Fruit fly (Drosophila melanogaster) whole organism, prepupa: ENCODE measurements around the gene CG5853.
A peak's percentile ranks its signal among the peaks of the same experiment; 100 is the strongest.

Source experiments
- Blimp-1 ChIP-seq: fragments of 200-800 bp; sonication (Bioruptor generic); optimal IDR thresholded peaks from 3 replicates; lab custom pipeline; 2017; ENCODE audit warnings: missing biosample characterization, missing genetic modification characterization, mild to moderate bottlenecking, moderate library complexity, missing genetic modification reagents
- CG10631 ChIP-seq: fragments of 200-800 bp; sonication (Bioruptor generic); optimal IDR thresholded peaks from 2 replicates; lab custom pipeline; 2016; ENCODE audit warnings: missing biosample characterization, missing genetic modification characterization
- CG10669 ChIP-seq: fragments of 200-800 bp; sonication (Bioruptor generic); optimal IDR thresholded peaks from 3 replicates; lab custom pipeline; 2018; ENCODE audit warnings: missing biosample characterization, mild to moderate bottlenecking, missing genetic modification characterization, moderate library complexity
- CG11762 ChIP-seq: fragments of 200-800 bp; sonication (Bioruptor generic); optimal IDR thresholded peaks from 3 replicates; lab custom pipeline; 2016; ENCODE audit warnings: missing biosample characterization, missing genetic modification characterization; ENCODE audit not compliant: insufficient read depth
- CG15336 ChIP-seq: fragments of 200-800 bp; sonication (Bioruptor generic); IDR thresholded peaks from 2 replicates; pipeline ENCODE4 v1.3.6; 2022; ENCODE audit warnings: missing biosample characterization, missing genetic modification characterization
- CG16779 ChIP-seq: fragments of 200-800 bp; sonication (Bioruptor generic); optimal IDR thresholded peaks from 3 replicates; lab custom pipeline; 2017; ENCODE audit warnings: missing biosample characterization, mild to moderate bottlenecking, missing genetic modification characterization
- CG3032 ChIP-seq: fragments of 200-800 bp; optimal IDR thresholded peaks from 2 replicates; lab custom pipeline; 2019; ENCODE audit warnings: missing biosample characterization, mild to moderate bottlenecking, missing genetic modification characterization, moderate library complexity
- CG31627 ChIP-seq: fragments of 200-800 bp; sonication (Bioruptor generic); optimal IDR thresholded peaks from 3 replicates; lab custom pipeline; 2016; ENCODE audit warnings: missing biosample characterization, missing genetic modification characterization
- CG34406 ChIP-seq: fragments of 200-800 bp; sonication (Bioruptor generic); optimal IDR thresholded peaks from 3 replicates; lab custom pipeline; 2016; ENCODE audit warnings: missing biosample characterization, missing genetic modification characterization
- CG3919 ChIP-seq: fragments of 200-800 bp; sonication (Bioruptor generic); optimal IDR thresholded peaks from 3 replicates; lab custom pipeline; 2016; ENCODE audit warnings: missing biosample characterization, missing genetic modification characterization
- CG6163 ChIP-seq: fragments of 200-800 bp; sonication (Bioruptor generic); IDR thresholded peaks from 3 replicates; pipeline ENCODE4 v1.3.6; 2022; ENCODE audit warnings: missing biosample characterization, missing genetic modification characterization
- CG6276 ChIP-seq: fragments of 200-800 bp; sonication (Bioruptor generic); optimal IDR thresholded peaks from 2 replicates; lab custom pipeline; 2017; ENCODE audit warnings: missing biosample characterization, mild to moderate bottlenecking, missing genetic modification characterization
- CG6808 ChIP-seq: fragments of 200-800 bp; sonication (Bioruptor generic); optimal IDR thresholded peaks from 3 replicates; lab custom pipeline; 2017; ENCODE audit warnings: missing biosample characterization, missing genetic modification characterization, mild to moderate bottlenecking, moderate library complexity, missing genetic modification reagents
- CG6854 ChIP-seq: fragments of 200-800 bp; sonication (Bioruptor generic); optimal IDR thresholded peaks from 2 replicates; lab custom pipeline; 2017; ENCODE audit warnings: missing biosample characterization, mild to moderate bottlenecking, missing genetic modification characterization
- CG8119 ChIP-seq: fragments of 200-800 bp; sonication (Bioruptor generic); IDR thresholded peaks from 3 replicates; pipeline ENCODE4 v1.3.6; 2022; ENCODE audit warnings: missing biosample characterization, missing genetic modification characterization
- CG8319 ChIP-seq: fragments of 200-800 bp; sonication (Bioruptor generic); optimal IDR thresholded peaks from 3 replicates; lab custom pipeline; 2016; ENCODE audit warnings: missing biosample characterization, missing genetic modification characterization
- CG9139 ChIP-seq: fragments of 200-800 bp; sonication (Bioruptor generic); optimal IDR thresholded peaks from 3 replicates; lab custom pipeline; 2017; ENCODE audit warnings: missing biosample characterization, mild to moderate bottlenecking, missing genetic modification characterization
- Eip75B ChIP-seq: fragments of 200-800 bp; sonication (Bioruptor generic); optimal IDR thresholded peaks from 3 replicates; lab custom pipeline; 2016; ENCODE audit warnings: missing biosample characterization, missing genetic modification characterization
- Eip78C ChIP-seq: fragments of 200-800 bp; sonication (Bioruptor generic); peaks from one replicate; lab custom pipeline; 2016; ENCODE audit warnings: missing biosample characterization, missing genetic modification characterization
- Eip93F ChIP-seq: fragments of 200-800 bp; sonication (Bioruptor generic); optimal IDR thresholded peaks from 2 replicates; lab custom pipeline; 2016; ENCODE audit warnings: missing biosample characterization, mild to moderate bottlenecking, missing genetic modification characterization
- Gug ChIP-seq: fragments of 200-800 bp; sonication (Bioruptor generic); IDR thresholded peaks from 2 replicates; pipeline ENCODE4 v1.3.6; 2022; ENCODE audit warnings: missing biosample characterization, missing genetic modification characterization
- Hr39 ChIP-seq: fragments of 200-800 bp; sonication (Bioruptor generic); optimal IDR thresholded peaks from 2 replicates; lab custom pipeline; 2016; ENCODE audit warnings: missing biosample characterization, missing genetic modification characterization
- Hr4 ChIP-seq: fragments of 200-800 bp; sonication (Bioruptor generic); optimal IDR thresholded peaks from 3 replicates; lab custom pipeline; 2016; ENCODE audit warnings: missing biosample characterization, missing genetic modification characterization
- Met ChIP-seq: fragments of 200-800 bp; sonication (Bioruptor generic); optimal IDR thresholded peaks from 3 replicates; lab custom pipeline; 2016; ENCODE audit warnings: missing biosample characterization, missing genetic modification characterization
- OdsH ChIP-seq: fragments of 200-800 bp; sonication (Bioruptor generic); optimal IDR thresholded peaks from 3 replicates; lab custom pipeline; 2016; ENCODE audit warnings: missing biosample characterization, missing genetic modification characterization
- Smox ChIP-seq: fragments of 200-800 bp; sonication (Bioruptor generic); optimal IDR thresholded peaks from 3 replicates; lab custom pipeline; 2016; ENCODE audit warnings: missing biosample characterization, missing genetic modification characterization
- Sox102F ChIP-seq: fragments of 200-800 bp; sonication (Bioruptor generic); optimal IDR thresholded peaks from 2 replicates; lab custom pipeline; 2016; ENCODE audit warnings: missing biosample characterization, mild to moderate bottlenecking, missing genetic modification characterization
- Sox14 ChIP-seq: fragments of 200-800 bp; sonication (Bioruptor generic); optimal IDR thresholded peaks from 3 replicates; lab custom pipeline; 2016; ENCODE audit warnings: missing biosample characterization, missing genetic modification characterization
- achi ChIP-seq: fragments of 200-800 bp; sonication (Bioruptor generic); optimal IDR thresholded peaks from 3 replicates; lab custom pipeline; 2016; ENCODE audit warnings: missing biosample characterization, missing genetic modification characterization
- acj6 ChIP-seq: fragments of 200-800 bp; sonication (Bioruptor generic); optimal IDR thresholded peaks from 3 replicates; lab custom pipeline; 2016; ENCODE audit warnings: missing biosample characterization, missing genetic modification characterization
- dac ChIP-seq: fragments of 200-800 bp; sonication (Bioruptor generic); optimal IDR thresholded peaks from 2 replicates; lab custom pipeline; 2017; ENCODE audit warnings: missing biosample characterization, mild to moderate bottlenecking, missing genetic modification characterization
- eg ChIP-seq: fragments of 200-800 bp; sonication (Bioruptor generic); IDR thresholded peaks from 3 replicates; pipeline ENCODE4 v1.3.6; 2022; ENCODE audit warnings: missing biosample characterization, missing genetic modification characterization
- esn ChIP-seq: fragments of 200-800 bp; sonication (Bioruptor generic); optimal IDR thresholded peaks from 2 replicates; lab custom pipeline; 2016; ENCODE audit warnings: missing biosample characterization, mild to moderate bottlenecking, missing genetic modification characterization, moderate library complexity
- fd85E ChIP-seq: fragments of 200-800 bp; sonication (Bioruptor generic); optimal IDR thresholded peaks from 3 replicates; lab custom pipeline; 2016; ENCODE audit warnings: missing biosample characterization, missing genetic modification characterization
- fkh ChIP-seq: fragments of 200-800 bp; sonication (Bioruptor generic); optimal IDR thresholded peaks from 3 replicates; lab custom pipeline; 2017; ENCODE audit warnings: missing biosample characterization, mild to moderate bottlenecking, missing genetic modification characterization, moderate library complexity
- net ChIP-seq: fragments of 200-800 bp; sonication (Bioruptor generic); optimal IDR thresholded peaks from 3 replicates; lab custom pipeline; 2016; ENCODE audit warnings: missing biosample characterization, missing genetic modification characterization
- pdm3 ChIP-seq: fragments of 200-800 bp; sonication (Bioruptor generic); optimal IDR thresholded peaks from 3 replicates; lab custom pipeline; 2016; ENCODE audit warnings: missing biosample characterization, missing genetic modification characterization
- salr ChIP-seq, 2 experiments: fragments of 200-800 bp; sonication (Bioruptor generic); optimal IDR thresholded peaks; 3 replicates each; lab custom pipeline; 2016 to 2018; ENCODE audit warnings: missing biosample characterization in 2 of 2, missing genetic modification characterization in 2 of 2, mild to moderate bottlenecking in 1 of 2
- spab ChIP-seq: fragments of 200-800 bp; sonication (Bioruptor generic); optimal IDR thresholded peaks from 2 replicates; lab custom pipeline; 2017; ENCODE audit warnings: missing biosample characterization, mild to moderate bottlenecking, missing genetic modification characterization, missing genetic modification reagents
- ss ChIP-seq, 2 experiments: fragments of 200-800 bp; sonication (Bioruptor generic); optimal IDR thresholded peaks; 2 replicates in 1 of 2; 3 replicates in 1 of 2; lab custom pipeline; 2017 to 2018; ENCODE audit warnings: mild to moderate bottlenecking in 2 of 2, missing biosample characterization in 2 of 2, missing genetic modification characterization in 2 of 2, moderate library complexity in 1 of 2
- topi ChIP-seq: fragments of 200-800 bp; sonication (Bioruptor generic); optimal IDR thresholded peaks from 3 replicates; lab custom pipeline; 2016; ENCODE audit warnings: missing biosample characterization, missing genetic modification characterization
- vri ChIP-seq: fragments of 200-800 bp; sonication (Bioruptor generic); optimal IDR thresholded peaks from 3 replicates; lab custom pipeline; 2016; ENCODE audit warnings: missing biosample characterization, mild to moderate bottlenecking, missing genetic modification characterization

The CG5853 gene

dm6 chr2L:9911783-9912182 is 35.7 kb downstream of the CG5853 start (continued):
- TF ChIP-seq Eip75B (GFP tag; lab: Kevin White, UChicago) (peak; percentile 16), CG8319 (GFP tag; lab: Kevin White, UChicago) (no peak), Hr4 (GFP tag; lab: Kevin White, UChicago) (peak; percentile 67), OdsH (GFP tag; lab: Kevin White, UChicago) (no peak), salr (GFP tag; optimal IDR thresholded peaks at IDR 0.05; lab: Kevin White, UChicago) (no peak), net (GFP tag; lab: Kevin White, UChicago) (peak; percentile 37), Gug (GFP tag; lab: Robert Waterston, UW) (0 out of 2 replicates have a peak, but pooled peaks have one; percentile 13), CG9139 (no peak)
- TF ChIP-seq, all 60 proteins: peak for 17

dm6 chr2L:9908468-9908967 is 38.9 kb downstream of the CG5853 start, which contains the start of gene CG13124:
CG13124 (minus strand) TSS chr2L:9908633.
- peak; percentile 7 for TF ChIP-seq topi (GFP tag; lab: Kevin White, UChicago)
- TF ChIP-seq pdm3 (GFP tag; lab: Kevin White, UChicago): peak; percentile 6
- TF ChIP-seq CG3032 (tag; lab: Kevin White, UChicago): no peak
- peak; percentile 9 for TF ChIP-seq acj6 (GFP tag; lab: Kevin White, UChicago)
- TF ChIP-seq vri (GFP tag; lab: Kevin White, UChicago): peak; percentile 60
- TF ChIP-seq salr (GFP tag; optimal IDR thresholded peaks at IDR 0.05; lab: Kevin White, UChicago): no peak
- peak; percentile 19 for TF ChIP-seq CG6276 (GFP tag; lab: Kevin White, UChicago)
- TF ChIP-seq ss (GFP tag; optimal IDR thresholded peaks at IDR 0.05; lab: Kevin White, UChicago): peak; percentile 20 to 29
- TF ChIP-seq CG3919 (GFP tag; lab: Kevin White, UChicago): peak; percentile 32
- TF ChIP-seq Blimp-1 (GFP tag; lab: Kevin White, UChicago): no peak
- peak; percentile 7 for TF ChIP-seq CG6808
- TF ChIP-seq CG31627 (GFP tag; lab: Kevin White, UChicago): no peak
- peak; percentile 72 for TF ChIP-seq Eip78C (GFP tag; lab: Kevin White, UChicago)
- peak; percentile 65 for TF ChIP-seq CG15336 (GFP tag; lab: Robert Waterston, UW)
- no peak for TF ChIP-seq Met (GFP tag; lab: Kevin White, UChicago)
- 0 out of 3 replicates have a peak, but pooled peaks have one; percentile 39 for TF ChIP-seq CG6163 (GFP tag; lab: Robert Waterston, UW)
- TF ChIP-seq CG8119 (GFP tag; lab: Robert Waterston, UW): peak; percentile 25; the same call in 1 of the 3 replicates
- TF ChIP-seq fd85E (GFP tag; lab: Kevin White, UChicago): no peak
- peak; percentile 46 for TF ChIP-seq Hr4 (GFP tag; lab: Kevin White, UChicago)
- TF ChIP-seq Eip75B (GFP tag; lab: Kevin White, UChicago): no peak
- peak; percentile 21 for TF ChIP-seq OdsH (GFP tag; lab: Kevin White, UChicago)
- TF ChIP-seq achi (GFP tag; lab: Kevin White, UChicago): peak; percentile 28
- peak; percentile 13 for TF ChIP-seq CG9139
- peak; percentile 8 for TF ChIP-seq Sox14 (GFP tag; lab: Kevin White, UChicago)
- peak; percentile 71; the same call in 2 of the 3 replicates for TF ChIP-seq eg
- peak; percentile 13 for TF ChIP-seq Sox102F (GFP tag; lab: Kevin White, UChicago)
- peak; percentile 17 for TF ChIP-seq CG34406 (GFP tag; lab: Kevin White, UChicago)
- peak; percentile 12 for TF ChIP-seq fkh (GFP tag; lab: Kevin White, UChicago)
- TF ChIP-seq net (GFP tag; lab: Kevin White, UChicago): peak; percentile 37
- peak; percentile 27 for TF ChIP-seq CG16779 (tag; lab: Kevin White, UChicago)
- peak; percentile 33 for TF ChIP-seq esn (GFP tag; lab: Kevin White, UChicago)

DNA sequence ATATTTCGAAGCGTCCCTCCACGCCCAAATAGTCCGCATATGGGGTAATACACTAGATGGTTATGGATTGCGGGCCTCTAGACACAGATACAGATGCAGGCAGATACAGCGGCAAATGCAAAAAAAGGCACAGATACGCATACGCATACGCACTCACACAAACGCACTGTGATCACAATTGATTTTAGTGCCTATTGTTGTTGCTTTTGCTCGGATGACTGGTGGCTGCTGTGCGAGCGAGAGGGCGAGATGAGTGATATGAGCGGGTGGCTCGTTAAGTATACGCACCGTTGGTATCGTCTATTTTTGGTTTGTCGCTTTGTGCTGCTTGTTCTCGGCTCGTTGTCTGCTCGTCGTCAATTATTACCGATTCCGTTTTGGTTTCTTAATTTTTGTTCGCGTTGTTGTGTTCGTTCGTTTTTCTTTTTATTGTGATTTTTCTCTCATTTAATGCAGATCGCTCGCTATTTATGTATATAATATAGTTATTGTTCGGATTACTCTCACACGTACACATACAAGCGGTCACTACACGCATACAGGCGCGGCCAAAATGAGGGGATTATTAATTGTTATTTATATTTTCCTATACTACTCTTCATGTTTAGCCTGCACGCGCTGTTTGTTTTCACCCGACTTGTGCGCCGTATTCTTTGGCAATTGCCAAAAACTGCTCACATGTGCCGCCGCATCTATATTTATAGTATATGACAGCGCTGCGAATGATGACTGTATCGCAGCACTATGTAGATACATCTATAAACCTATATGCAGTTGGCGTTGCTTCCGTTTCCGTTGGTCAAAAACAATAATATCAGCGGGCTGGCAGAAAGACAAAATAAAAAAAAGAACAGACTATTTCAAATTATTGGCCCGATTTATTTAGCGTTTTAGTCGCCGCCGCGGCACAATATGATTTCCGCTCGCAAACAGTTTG is 39.9 kb downstream of the CG5853 start:
- TF ChIP-seq Hr39 (GFP tag; lab: Kevin White, UChicago) (no peak), ss (GFP tag; optimal IDR thresholded peaks at IDR 0.05; lab: Kevin White, UChicago) (peak; percentile 36 to 37), CG6854 (GFP tag; lab: Kevin White, UChicago) (no peak), eg (0 out of 3 replicates have a peak, but pooled peaks have one; percentile 24), CG3919 (GFP tag; lab: Kevin White, UChicago) (peak; percentile 5), Smox (GFP tag; lab: Kevin White, UChicago) (no peak), topi (GFP tag; lab: Kevin White, UChicago) (no peak), Eip93F (GFP tag; lab: Kevin White, UChicago) (no peak), dac (GFP tag; lab: Kevin White, UChicago) (no peak), CG10669 (GFP tag; lab: Kevin White, UChicago) (peak; percentile 2), spab (GFP tag; lab: Kevin White, UChicago) (no peak), CG10631 (GFP tag; lab: Kevin White, UChicago) (no peak), fd85E (GFP tag; lab: Kevin White, UChicago) (no peak), OdsH (GFP tag; lab: Kevin White, UChicago) (no peak), CG3032 (tag; lab: Kevin White, UChicago) (no peak), Eip78C (GFP tag; lab: Kevin White, UChicago) (peak; percentile 76), CG11762 (no peak), esn (GFP tag; lab: Kevin White, UChicago) (no peak)
